Worm (Caenorhabditis elegans) whole organism, young adult: Measurements from ENCODE around the gene C09B9.4.

ENCODE experiments used
- ama-1 ChIP-seq, 3 experiments: fragments of 150-350 bp in 1 of 3; sonication (generic microtip) in 2 of 3; optimal IDR thresholded peaks; 2 replicates each; lab custom pipeline; 2014 to 2018; ENCODE audit warnings: missing biosample characterization in 2 of 3, missing genetic modification characterization in 2 of 3, missing genetic modification reagents in 2 of 3
- efl-1 ChIP-seq: fragments of 150-350 bp; optimal IDR thresholded peaks from 2 replicates; lab custom pipeline; 2014; ENCODE audit warnings: missing biosample characterization, missing genetic modification reagents, missing genetic modification characterization
- ekl-4 ChIP-seq: fragments of 200-800 bp; sonication (Bioruptor generic); IDR thresholded peaks from 2 replicates; pipeline ENCODE4 v1.3.6; 2022; ENCODE audit warnings: missing genetic modification reagents, missing genetic modification characterization, missing compliant biosample characterization
- hlh-12 ChIP-seq: sonication (generic microtip); optimal IDR thresholded peaks from 2 replicates; lab custom pipeline; 2016; ENCODE audit warnings: missing genetic modification characterization, missing compliant biosample characterization
- madf-6 ChIP-seq: fragments of 200-800 bp; sonication (Bioruptor generic); IDR thresholded peaks from 2 replicates; pipeline ENCODE4 v1.3.6; 2022; ENCODE audit warnings: missing genetic modification reagents, missing genetic modification characterization, missing compliant biosample characterization
- rec-8 ChIP-seq, 2 experiments: sonication (generic microtip); optimal IDR thresholded peaks; 2 replicates each; lab custom pipeline; 2016; ENCODE audit warnings: mild to moderate bottlenecking in 2 of 2, missing genetic modification characterization in 2 of 2, missing genetic modification reagents in 2 of 2, missing genotype in 2 of 2, missing biosample characterization in 1 of 2, missing compliant biosample characterization in 1 of 2, moderate library complexity in 1 of 2
- rpc-1 ChIP-seq, 2 experiments: fragments of 150-350 bp in 1 of 2; sonication (generic microtip) in 1 of 2; optimal IDR thresholded peaks; 2 replicates each; lab custom pipeline; 2014 to 2018; ENCODE audit warnings: missing biosample characterization in 1 of 2, missing genetic modification characterization in 1 of 2, missing genetic modification reagents in 1 of 2, missing genotype in 1 of 2
- snpc-4 ChIP-seq, 5 experiments: fragments of 150-350 bp in 1 of 5; sonication (generic microtip) in 4 of 5; optimal IDR thresholded peaks; 2 replicates each; lab custom pipeline; 2014 to 2018; ENCODE audit warnings: missing genetic modification characterization in 5 of 5, missing biosample characterization in 3 of 5, antibody characterized with exemption in 2 of 5, mild to moderate bottlenecking in 2 of 5, missing compliant biosample characterization in 2 of 5, missing genotype in 2 of 5, moderate library complexity in 2 of 5, missing genetic modification reagents in 1 of 5

- TF ChIP-seq rec-8 (tag; optimal IDR thresholded peaks at IDR 0.05; lab: Kevin White, UChicago): peak; percentile 9 to 77
- peak; percentile 51; the same call in 1 of the 2 replicates for TF ChIP-seq ekl-4
- TF ChIP-seq rpc-1 (optimal IDR thresholded peaks at IDR 0.05; lab: Kevin White, UChicago): peak; percentile 88
- peak; percentile 97 for TF ChIP-seq rpc-1 (tag; optimal IDR thresholded peaks at IDR 0.05; lab: Kevin White, UChicago)
- TF ChIP-seq ama-1 (optimal IDR thresholded peaks at IDR 0.05; lab: Kevin White, UChicago): no peak
- TF ChIP-seq ama-1 (GFP tag; optimal IDR thresholded peaks at IDR 0.05; lab: Kevin White, UChicago): no peak
- peak; percentile 40 for TF ChIP-seq hlh-12 (tag; lab: Kevin White, UChicago)
- no peak for TF ChIP-seq madf-6 (GFP tag; lab: Robert Waterston, UW)
- TF ChIP-seq efl-1 (GFP tag; lab: Kevin White, UChicago): no peak
- TF ChIP-seq snpc-4 (GFP tag; optimal IDR thresholded peaks at IDR 0.05; lab: Kevin White, UChicago): peak; percentile 82
- TF ChIP-seq snpc-4 (tag; optimal IDR thresholded peaks at IDR 0.05; lab: Kevin White, UChicago): peak; percentile 26 to 95 (median 92)
Measured at ce11 chrIV:5038744-5039143, 5.6 kb upstream of the C09B9.4 start.
